Fruit fly (Drosophila melanogaster) whole organism, embryonic: ENCODE results near the gene Prm.
A peak's percentile ranks its signal among the peaks of the same experiment; 100 is the strongest.

Experiments
- Bteb2 ChIP-seq: fragments of 200-800 bp; sonication (Bioruptor generic); optimal IDR thresholded peaks from 2 replicates; lab custom pipeline; 2016; ENCODE audit warnings: missing biosample characterization, missing genetic modification characterization
- CG1024 ChIP-seq: fragments of 200-800 bp; sonication (Bioruptor generic); IDR thresholded peaks from 2 replicates; pipeline ENCODE4 v1.3.6; 2022; ENCODE audit warnings: missing biosample characterization, missing genetic modification characterization
- CG11085 ChIP-seq: fragments of 200-800 bp; sonication (Bioruptor generic); IDR thresholded peaks from 2 replicates; pipeline ENCODE4 v1.3.6; 2022; ENCODE audit warnings: missing biosample characterization, missing genetic modification characterization
- CG11560 ChIP-seq: fragments of 200-800 bp; sonication (Bioruptor generic); IDR thresholded peaks from 3 replicates; pipeline ENCODE4 v1.3.6; 2022; ENCODE audit warnings: missing biosample characterization, missing genetic modification characterization
- CG12104 ChIP-seq: fragments of 200-800 bp; sonication (Bioruptor generic); optimal IDR thresholded peaks from 3 replicates; lab custom pipeline; 2016; ENCODE audit warnings: missing biosample characterization, missing genetic modification characterization
- CG12219 ChIP-seq: fragments of 200-800 bp; sonication (Bioruptor generic); optimal IDR thresholded peaks from 3 replicates; lab custom pipeline; 2018; ENCODE audit warnings: missing biosample characterization, mild to moderate bottlenecking, missing genetic modification characterization
- CG15269 ChIP-seq: fragments of 200-800 bp; sonication (Bioruptor generic); optimal IDR thresholded peaks from 2 replicates; lab custom pipeline; 2018; ENCODE audit warnings: missing biosample characterization, mild to moderate bottlenecking, missing genetic modification characterization, moderate library complexity
- CG16863 ChIP-seq: fragments of 200-800 bp; sonication (Bioruptor generic); optimal IDR thresholded peaks from 3 replicates; lab custom pipeline; 2016; ENCODE audit warnings: missing biosample characterization, missing genetic modification characterization
- CG17829 ChIP-seq: fragments of 200-800 bp; optimal IDR thresholded peaks from 2 replicates; lab custom pipeline; 2019; ENCODE audit warnings: missing biosample characterization, mild to moderate bottlenecking, missing genetic modification characterization, moderate library complexity
- CG18262 ChIP-seq: fragments of 200-800 bp; optimal IDR thresholded peaks from 3 replicates; lab custom pipeline; 2019; ENCODE audit warnings: missing biosample characterization, mild to moderate bottlenecking, missing genetic modification characterization, moderate library complexity
- CG30020 ChIP-seq: fragments of 200-800 bp; optimal IDR thresholded peaks from 2 replicates; lab custom pipeline; 2019; ENCODE audit warnings: missing biosample characterization, mild to moderate bottlenecking, missing genetic modification characterization, moderate library complexity
- CG32532 ChIP-seq: fragments of 200-800 bp; sonication (Bioruptor generic); IDR thresholded peaks from 2 replicates; pipeline ENCODE4 v1.3.6; 2022; ENCODE audit warnings: missing biosample characterization, missing genetic modification characterization
- CG42726 ChIP-seq: fragments of 200-800 bp; sonication (Bioruptor generic); IDR thresholded peaks from 2 replicates; pipeline ENCODE4 v1.3.6; 2022; ENCODE audit warnings: missing biosample characterization, missing genetic modification characterization; ENCODE audit not compliant: partially characterized antibody
- CG43689 ChIP-seq: fragments of 200-800 bp; sonication (Bioruptor generic); IDR thresholded peaks from 2 replicates; pipeline ENCODE4 v1.3.6; 2022; ENCODE audit warnings: missing biosample characterization, missing genetic modification characterization
- CG4820 ChIP-seq: fragments of 200-800 bp; sonication (Bioruptor generic); optimal IDR thresholded peaks from 3 replicates; lab custom pipeline; 2016; ENCODE audit warnings: missing biosample characterization, missing genetic modification characterization
- CG6854 ChIP-seq: fragments of 200-800 bp; sonication (Bioruptor generic); optimal IDR thresholded peaks from 3 replicates; lab custom pipeline; 2017; ENCODE audit warnings: missing biosample characterization, mild to moderate bottlenecking, missing genetic modification characterization
- CG7271 ChIP-seq: fragments of 200-800 bp; sonication (Bioruptor generic); optimal IDR thresholded peaks from 2 replicates; lab custom pipeline; 2018; ENCODE audit warnings: missing biosample characterization, mild to moderate bottlenecking, missing genetic modification characterization, moderate library complexity
- CG8281 ChIP-seq: fragments of 200-800 bp; sonication (Bioruptor generic); optimal IDR thresholded peaks from 2 replicates; lab custom pipeline; 2018; ENCODE audit warnings: missing biosample characterization, mild to moderate bottlenecking, missing genetic modification characterization, moderate library complexity
- CG9727 ChIP-seq: fragments of 200-800 bp; sonication (Bioruptor generic); optimal IDR thresholded peaks from 3 replicates; lab custom pipeline; 2017; ENCODE audit warnings: missing biosample characterization, mild to moderate bottlenecking, missing genetic modification characterization
- CG9817 ChIP-seq: fragments of 200-800 bp; sonication (Bioruptor generic); optimal IDR thresholded peaks from 2 replicates; lab custom pipeline; 2018; ENCODE audit warnings: missing biosample characterization, mild to moderate bottlenecking, missing genetic modification characterization, moderate library complexity
- CG9876 ChIP-seq: fragments of 200-800 bp; sonication (Bioruptor generic); optimal IDR thresholded peaks from 2 replicates; lab custom pipeline; 2016; ENCODE audit warnings: missing biosample characterization, missing genetic modification characterization
- CG9932 ChIP-seq: fragments of 200-800 bp; sonication (Bioruptor generic); IDR thresholded peaks from 2 replicates; pipeline ENCODE4 v1.3.6; 2022; ENCODE audit warnings: missing biosample characterization, missing genetic modification characterization
- CHES-1-like ChIP-seq: fragments of 200-800 bp; sonication (Bioruptor generic); optimal IDR thresholded peaks from 2 replicates; lab custom pipeline; 2016; ENCODE audit warnings: missing biosample characterization, missing genetic modification characterization
- D ChIP-seq, 2 experiments: fragments of 200-800 bp in 1 of 2; fragments of >200 bp in 1 of 2; sonication (Bioruptor generic) in 1 of 2; optimal IDR thresholded peaks; 2 replicates in 1 of 2; 3 replicates in 1 of 2; lab custom pipeline; 2017; ENCODE audit warnings: mild to moderate bottlenecking in 1 of 2, missing biosample characterization in 1 of 2, missing genetic modification characterization in 1 of 2, missing genetic modification reagents in 1 of 2
- E2f2 ChIP-seq: fragments of 200-800 bp; sonication (Bioruptor generic); IDR thresholded peaks from 2 replicates; pipeline ENCODE4 v1.3.6; 2022; ENCODE audit warnings: missing biosample characterization, missing genetic modification characterization
- Ets65A ChIP-seq: fragments of 200-800 bp; sonication (Bioruptor generic); peaks from one replicate; lab custom pipeline; 2016; ENCODE audit warnings: missing biosample characterization, missing genetic modification characterization
- HHEX ChIP-seq: fragments of 200-800 bp; sonication (Bioruptor generic); optimal IDR thresholded peaks from 3 replicates; lab custom pipeline; 2017; ENCODE audit warnings: missing biosample characterization, mild to moderate bottlenecking, missing genetic modification characterization, missing genetic modification reagents
- HmgZ ChIP-seq: fragments of 200-800 bp; sonication (Bioruptor generic); optimal IDR thresholded peaks from 2 replicates; lab custom pipeline; 2018; ENCODE audit warnings: missing biosample characterization, mild to moderate bottlenecking, missing genetic modification characterization
- Hr39 ChIP-seq: fragments of >200 bp; optimal IDR thresholded peaks from 2 replicates; lab custom pipeline; 2017
- Hr51 ChIP-seq, 2 experiments: fragments of 200-800 bp; sonication (Bioruptor generic); optimal IDR thresholded peaks; 2 replicates in 1 of 2; 3 replicates in 1 of 2; lab custom pipeline; 2016 to 2018; ENCODE audit warnings: missing biosample characterization in 2 of 2, missing genetic modification characterization in 2 of 2, mild to moderate bottlenecking in 1 of 2, moderate library complexity in 1 of 2
- Hr78 ChIP-seq, 2 experiments: fragments of 200-800 bp in 1 of 2; fragments of >200 bp in 1 of 2; sonication (Bioruptor generic) in 1 of 2; optimal IDR thresholded peaks; 2 replicates each; lab custom pipeline; 2017 to 2019; ENCODE audit warnings: missing biosample characterization in 2 of 2, missing genetic modification characterization in 2 of 2, mild to moderate bottlenecking in 1 of 2, moderate library complexity in 1 of 2
- Med ChIP-seq: fragments of 200-800 bp; sonication (Bioruptor generic); peaks from one replicate; lab custom pipeline; 2016; ENCODE audit warnings: missing biosample characterization, missing genetic modification characterization, mild to moderate bottlenecking, inconsistent platforms, moderate library complexity
- Sox102F ChIP-seq: fragments of 200-800 bp; sonication (Bioruptor generic); optimal IDR thresholded peaks from 2 replicates; lab custom pipeline; 2018; ENCODE audit warnings: missing biosample characterization, mild to moderate bottlenecking, missing genetic modification characterization, moderate library complexity
- Sry-β ChIP-seq: fragments of 200-800 bp; sonication (Bioruptor generic); optimal IDR thresholded peaks from 2 replicates; lab custom pipeline; 2018; ENCODE audit warnings: missing biosample characterization, mild to moderate bottlenecking, missing genetic modification characterization, moderate library complexity
- YL-1 ChIP-seq: fragments of 200-800 bp; sonication (Bioruptor generic); optimal IDR thresholded peaks from 3 replicates; lab custom pipeline; 2017; ENCODE audit warnings: missing biosample characterization, mild to moderate bottlenecking, missing genetic modification characterization
- cas ChIP-seq: fragments of 200-800 bp; sonication (Bioruptor generic); IDR thresholded peaks from 2 replicates; pipeline ENCODE4 v1.3.6; 2022; ENCODE audit warnings: missing biosample characterization, missing genetic modification characterization
- ci ChIP-seq: fragments of 200-800 bp; sonication (Bioruptor generic); IDR thresholded peaks from 3 replicates; pipeline ENCODE4 v1.3.6; 2022; ENCODE audit warnings: missing biosample characterization, missing genetic modification characterization
- crol ChIP-seq: fragments of 200-800 bp; sonication (Bioruptor generic); IDR thresholded peaks from 2 replicates; pipeline ENCODE4 v1.3.6; 2022; ENCODE audit warnings: missing biosample characterization, missing genetic modification characterization
- dan ChIP-seq: fragments of 200-800 bp; sonication (Bioruptor generic); IDR thresholded peaks from 2 replicates; pipeline ENCODE4 v1.3.6; 2022; ENCODE audit warnings: missing biosample characterization, missing genetic modification characterization
- dmrt99B ChIP-seq: fragments of 200-800 bp; sonication (Bioruptor generic); optimal IDR thresholded peaks from 2 replicates; lab custom pipeline; 2018; ENCODE audit warnings: missing biosample characterization, mild to moderate bottlenecking, missing genetic modification characterization, moderate library complexity
- esg ChIP-seq: fragments of 200-800 bp; sonication (Bioruptor generic); conservative IDR thresholded peaks from 2 replicates; pipeline ENCODE4 v1.3.6; 2022; ENCODE audit warnings: missing biosample characterization, missing genetic modification characterization
- fd3F ChIP-seq: fragments of 200-800 bp; sonication (Bioruptor generic); optimal IDR thresholded peaks from 2 replicates; lab custom pipeline; 2018; ENCODE audit warnings: missing biosample characterization, mild to moderate bottlenecking, missing genetic modification characterization, moderate library complexity
- gfzf ChIP-seq: fragments of 200-800 bp; sonication (Bioruptor generic); optimal IDR thresholded peaks from 2 replicates; lab custom pipeline; 2016; ENCODE audit warnings: missing biosample characterization, mild to moderate bottlenecking, missing genetic modification characterization, moderate library complexity
- grn ChIP-seq: fragments of 200-800 bp; sonication (Bioruptor generic); optimal IDR thresholded peaks from 3 replicates; lab custom pipeline; 2017; ENCODE audit warnings: missing biosample characterization, missing genetic modification characterization
- ham ChIP-seq: fragments of 200-800 bp; sonication (Bioruptor generic); IDR thresholded peaks from 2 replicates; pipeline ENCODE4 v1.3.6; 2022; ENCODE audit warnings: missing biosample characterization, missing genetic modification characterization
- insv ChIP-seq, 2 experiments: fragments of 200-800 bp; sonication (Bioruptor generic); optimal IDR thresholded peaks; 3 replicates each; lab custom pipeline; 2016 to 2018; ENCODE audit warnings: missing biosample characterization in 2 of 2, missing genetic modification characterization in 2 of 2
- klu ChIP-seq: fragments of 200-800 bp; sonication (Bioruptor generic); IDR thresholded peaks from 2 replicates; pipeline ENCODE4 v1.3.6; 2022; ENCODE audit warnings: missing biosample characterization, missing genetic modification characterization
- pho ChIP-seq: fragments of 200-800 bp; sonication (Bioruptor generic); optimal IDR thresholded peaks from 2 replicates; lab custom pipeline; 2016; ENCODE audit warnings: missing biosample characterization, missing genetic modification characterization
- rib ChIP-seq: fragments of 200-800 bp; sonication (Bioruptor generic); IDR thresholded peaks from 2 replicates; pipeline ENCODE4 v1.3.6; 2022; ENCODE audit warnings: missing biosample characterization, missing genetic modification characterization
- run ChIP-seq: fragments of 200-800 bp; sonication (Bioruptor generic); optimal IDR thresholded peaks from 3 replicates; lab custom pipeline; 2018; ENCODE audit warnings: missing biosample characterization, mild to moderate bottlenecking, missing genetic modification characterization
- sug ChIP-seq: fragments of 200-800 bp; optimal IDR thresholded peaks from 2 replicates; lab custom pipeline; 2019; ENCODE audit warnings: missing biosample characterization, mild to moderate bottlenecking, missing genetic modification characterization, moderate library complexity
- tgo ChIP-seq: fragments of 200-800 bp; sonication (Bioruptor generic); IDR thresholded peaks from 3 replicates; pipeline ENCODE4 v1.3.6; 2022; ENCODE audit warnings: missing biosample characterization, missing genetic modification characterization

The Prm gene

dm6 chr3L:8697862-8698261 lies 47.2 kb downstream of the Prm start (continued):
- no peak for TF ChIP-seq fd3F
- no peak for TF ChIP-seq YL-1 (GFP tag; lab: Kevin White, UChicago)
- no peak for TF ChIP-seq run
- TF ChIP-seq Hr78 (GFP tag; optimal IDR thresholded peaks at IDR 0.05; lab: Kevin White, UChicago): peak in 1 of 2 experiments; percentile 10
- TF ChIP-seq rib (GFP tag; lab: Robert Waterston, UW): no peak
- TF ChIP-seq Med: peak; percentile 39
- no peak for TF ChIP-seq insv (GFP tag; optimal IDR thresholded peaks at IDR 0.05; lab: Kevin White, UChicago)
- TF ChIP-seq crol: peak; percentile 95
- TF ChIP-seq CG7271: no peak
- TF ChIP-seq CG9932: no peak; the same call in 1 of the 2 replicates
- no peak for TF ChIP-seq klu (GFP tag; lab: Robert Waterston, UW)
- no peak for TF ChIP-seq CG42726 (GFP tag; lab: Robert Waterston, UW)
- TF ChIP-seq CG9817 (tag; lab: Kevin White, UChicago): no peak
- TF ChIP-seq CG11085 (GFP tag; lab: Robert Waterston, UW): no peak
- no peak for TF ChIP-seq D (optimal IDR thresholded peaks at IDR 0.05; lab: Kevin White, UChicago)
- TF ChIP-seq D (GFP tag; optimal IDR thresholded peaks at IDR 0.05; lab: Kevin White, UChicago): no peak
- peak; percentile 44; the same call in 1 of the 3 replicates for TF ChIP-seq ci (GFP tag; lab: Robert Waterston, UW)
- no peak for TF ChIP-seq CG1024
- TF ChIP-seq dan: no peak
- no peak for TF ChIP-seq CHES-1-like (GFP tag; lab: Kevin White, UChicago)
- no peak for TF ChIP-seq CG9727 (GFP tag; lab: Kevin White, UChicago)
- no peak for TF ChIP-seq CG12104 (GFP tag; lab: Kevin White, UChicago)
- TF ChIP-seq gfzf (GFP tag; lab: Kevin White, UChicago): no peak
- TF ChIP-seq CG17829 (tag; lab: Kevin White, UChicago): no peak
- no peak for TF ChIP-seq CG4820
- no peak for TF ChIP-seq Sox102F (GFP tag; lab: Kevin White, UChicago)
- no peak for TF ChIP-seq CG6854 (GFP tag; lab: Kevin White, UChicago)
- no peak for TF ChIP-seq CG43689
- TF ChIP-seq CG16863 (GFP tag; lab: Kevin White, UChicago): no peak
- TF ChIP-seq CG9876 (GFP tag; lab: Kevin White, UChicago): no peak
- peak; percentile 15 for TF ChIP-seq Hr39 (lab: Kevin White, UChicago)
- TF ChIP-seq Ets65A: no peak
- TF ChIP-seq CG15269 (tag; lab: Kevin White, UChicago): peak; percentile 45
- no peak for TF ChIP-seq HmgZ
- TF ChIP-seq ham (GFP tag; lab: Robert Waterston, UW): 0 out of 2 replicates have a peak, but pooled peaks have one; percentile 36
- TF ChIP-seq Sry-β (GFP tag; lab: Kevin White, UChicago): no peak
- peak; percentile 85 for TF ChIP-seq sug
- TF ChIP-seq CG8281 (tag; lab: Kevin White, UChicago): peak; percentile 100
- TF ChIP-seq Hr51 (GFP tag; optimal IDR thresholded peaks at IDR 0.05; lab: Kevin White, UChicago): no peak
- no peak for TF ChIP-seq CG18262 (tag; lab: Kevin White, UChicago)
- no peak for TF ChIP-seq grn (GFP tag; lab: Kevin White, UChicago)
- TF ChIP-seq CG11560 (tag; lab: Robert Waterston, UW): no peak
- TF ChIP-seq dmrt99B (tag; lab: Kevin White, UChicago): no peak
- TF ChIP-seq pho (GFP tag; lab: Kevin White, UChicago): no peak
- TF ChIP-seq tgo: no peak
- no peak for TF ChIP-seq CG30020
- TF ChIP-seq CG32532 (GFP tag; lab: Robert Waterston, UW): no peak
- TF ChIP-seq cas (GFP tag; lab: Robert Waterston, UW): no peak
- TF ChIP-seq Bteb2: no peak
- TF ChIP-seq CG12219 (GFP tag; lab: Kevin White, UChicago): no peak
- TF ChIP-seq E2f2 (GFP tag; lab: Robert Waterston, UW): no peak
- TF ChIP-seq esg (GFP tag; lab: Robert Waterston, UW): no peak
- no peak for TF ChIP-seq HHEX (GFP tag; lab: Kevin White, UChicago)
